Worm (Caenorhabditis elegans): Measurements from ENCODE around the gene taf-2.

Gene taf-2

ce11 chrIV:3570612-3571011 lies 22.8 kb downstream of the taf-2 start:
- TF ChIP-seq mef-2 (tag; optimal IDR thresholded peaks at IDR 0.05) (no peak), xbp-1 (tag; optimal IDR thresholded peaks at IDR 0.05) (no peak), pax-3 (tag; optimal IDR thresholded peaks at IDR 0.05) (no peak), mdl-1 (tag; optimal IDR thresholded peaks at IDR 0.05) (no peak), ceh-63 (GFP tag; optimal IDR thresholded peaks at IDR 0.05) (no peak), ceh-88 (GFP tag; IDR thresholded peaks at IDR 0.05) (no peak), vab-15 (tag; optimal IDR thresholded peaks at IDR 0.05) (no peak), F16B12.6 (tag; optimal IDR thresholded peaks at IDR 0.05) (no peak), nhr-77 (tag; optimal IDR thresholded peaks at IDR 0.05) (no peak), nhr-12 (tag; optimal IDR thresholded peaks at IDR 0.05) (no peak), snu-23 (GFP tag; optimal IDR thresholded peaks at IDR 0.05) (no peak), ama-1 (optimal IDR thresholded peaks at IDR 0.05) (no peak)

ce11 chrIV:3568608-3569007 lies 24.8 kb downstream of the taf-2 start, which contains the start of gene otpl-1:
otpl-1 (plus strand) TSS chrIV:3568979.
- peak; percentile 55 for TF ChIP-seq snpc-4 (tag; optimal IDR thresholded peaks at IDR 0.05)
- TF ChIP-seq fkh-10 (GFP tag; optimal IDR thresholded peaks at IDR 0.05): no peak

ce11 chrIV:3564901-3565300 lies 28.5 kb downstream of the taf-2 start, which contains the start of gene sre-5:
sre-5 (plus strand) TSS chrIV:3565201.
- no peak for TF ChIP-seq unc-86 (tag; optimal IDR thresholded peaks at IDR 0.05)
- TF ChIP-seq ztf-4 (tag; optimal IDR thresholded peaks at IDR 0.05): no peak
- no peak for TF ChIP-seq elt-2 (tag; optimal IDR thresholded peaks at IDR 0.05)
- no peak for TF ChIP-seq lin-14 (GFP tag; optimal IDR thresholded peaks at IDR 0.05)
- no peak for TF ChIP-seq lsy-2 (tag; optimal IDR thresholded peaks at IDR 0.05)
- no peak for TF ChIP-seq nhr-237 (tag; optimal IDR thresholded peaks at IDR 0.05)
- no peak for TF ChIP-seq nhr-47 (tag; optimal IDR thresholded peaks at IDR 0.05)
- no peak for TF ChIP-seq lir-3 (tag; optimal IDR thresholded peaks at IDR 0.05; ENCODE audit: poor library complexity)
- TF ChIP-seq mab-9 (GFP tag; IDR thresholded peaks at IDR 0.05): no peak
- TF ChIP-seq hlh-4 (tag; optimal IDR thresholded peaks at IDR 0.05): no peak
- no peak for TF ChIP-seq mef-2 (tag; optimal IDR thresholded peaks at IDR 0.05)
- TF ChIP-seq pag-3 (tag; optimal IDR thresholded peaks at IDR 0.05; ENCODE audit: borderline replicate concordance, insufficient read depth): no peak
- no peak for TF ChIP-seq egl-13 (tag; optimal IDR thresholded peaks at IDR 0.05)
- TF ChIP-seq grh-1 (GFP tag; IDR thresholded peaks at IDR 0.05): no peak

- TF ChIP-seq tbx-2 (tag; optimal IDR thresholded peaks at IDR 0.05) (no peak), irx-1 (tag; optimal IDR thresholded peaks at IDR 0.05) (no peak), ztf-11 (tag; optimal IDR thresholded peaks at IDR 0.05) (no peak), egl-13 (tag; optimal IDR thresholded peaks at IDR 0.05) (no peak), mef-2 (tag; optimal IDR thresholded peaks at IDR 0.05) (no peak), elt-2 (tag; optimal IDR thresholded peaks at IDR 0.05) (no peak), lin-15B (tag; optimal IDR thresholded peaks at IDR 0.05) (no peak), ceh-90 (tag; optimal IDR thresholded peaks at IDR 0.05) (no peak), mab-9 (GFP tag; IDR thresholded peaks at IDR 0.05) (no peak), lin-35 (GFP tag; optimal IDR thresholded peaks at IDR 0.05) (no peak), unc-62 (GFP tag; optimal IDR thresholded peaks at IDR 0.05) (no peak), nhr-47 (tag; optimal IDR thresholded peaks at IDR 0.05) (no peak), aha-1 (tag; optimal IDR thresholded peaks at IDR 0.05) (no peak), nhr-84 (tag; optimal IDR thresholded peaks at IDR 0.05) (no peak), fos-1 (tag; optimal IDR thresholded peaks at IDR 0.05) (no peak), C16A3.4 (tag; optimal IDR thresholded peaks at IDR 0.05) (no peak), efl-1 (optimal IDR thresholded peaks at IDR 0.05) (no peak), efl-1 (GFP tag; optimal IDR thresholded peaks at IDR 0.05 in 1 of 2) (no peak), nhr-77 (tag; optimal IDR thresholded peaks at IDR 0.05) (no peak), ceh-8 (GFP tag; optimal IDR thresholded peaks at IDR 0.05) (no peak)
These were observed 34.2 kb downstream of the taf-2 start for ce11 chrIV:3559201-3559600.

Data from whole organism, L1 larva.